Fruit fly (Drosophila melanogaster) S2 (cell line): ENCODE measurements around the gene mesh.

Experiments used
- CG8478 ChIP-seq: fragments of >200 bp; optimal IDR thresholded peaks from 2 replicates; lab custom pipeline; 2018
- CTCF ChIP-seq, 2 experiments: fragments of >200 bp; optimal IDR thresholded peaks; 2 replicates each; lab custom pipeline; 2018

dm6 chr3R:31215830-31216229, 20.3 kb upstream of the mesh start, which contains the start of gene CG15561:
- TF ChIP-seq CTCF (optimal IDR thresholded peaks at IDR 0.05; lab: Kevin White, UChicago) (no peak), CG8478 (lab: Kevin White, UChicago) (no peak)
